Fruit fly (Drosophila melanogaster) whole organism, prepupa: ENCODE data around the gene CG5440.

Experiments used
- Blimp-1 ChIP-seq: fragments of 200-800 bp; sonication (Bioruptor generic); optimal IDR thresholded peaks from 3 replicates; lab custom pipeline; 2017; ENCODE audit warnings: missing biosample characterization, missing genetic modification characterization, mild to moderate bottlenecking, moderate library complexity, missing genetic modification reagents
- CG10631 ChIP-seq: fragments of 200-800 bp; sonication (Bioruptor generic); optimal IDR thresholded peaks from 2 replicates; lab custom pipeline; 2016; ENCODE audit warnings: missing biosample characterization, missing genetic modification characterization
- CG10669 ChIP-seq: fragments of 200-800 bp; sonication (Bioruptor generic); optimal IDR thresholded peaks from 3 replicates; lab custom pipeline; 2018; ENCODE audit warnings: missing biosample characterization, mild to moderate bottlenecking, missing genetic modification characterization, moderate library complexity
- CG11294 ChIP-seq: fragments of 200-800 bp; sonication (Bioruptor generic); IDR thresholded peaks from 2 replicates; pipeline ENCODE4 v1.3.6; 2022; ENCODE audit warnings: missing biosample characterization, missing genetic modification characterization
- CG11762 ChIP-seq: fragments of 200-800 bp; sonication (Bioruptor generic); optimal IDR thresholded peaks from 3 replicates; lab custom pipeline; 2016; ENCODE audit warnings: missing biosample characterization, missing genetic modification characterization; ENCODE audit not compliant: insufficient read depth
- CG11902 ChIP-seq: fragments of 200-800 bp; sonication (Bioruptor generic); optimal IDR thresholded peaks from 3 replicates; lab custom pipeline; 2016; ENCODE audit warnings: missing biosample characterization, missing genetic modification characterization
- CG15336 ChIP-seq: fragments of 200-800 bp; sonication (Bioruptor generic); IDR thresholded peaks from 2 replicates; pipeline ENCODE4 v1.3.6; 2022; ENCODE audit warnings: missing biosample characterization, missing genetic modification characterization
- CG1621 ChIP-seq: fragments of 200-800 bp; sonication (Bioruptor generic); optimal IDR thresholded peaks from 3 replicates; lab custom pipeline; 2018; ENCODE audit warnings: missing biosample characterization, mild to moderate bottlenecking, missing genetic modification characterization
- CG16779 ChIP-seq: fragments of 200-800 bp; sonication (Bioruptor generic); optimal IDR thresholded peaks from 3 replicates; lab custom pipeline; 2017; ENCODE audit warnings: missing biosample characterization, mild to moderate bottlenecking, missing genetic modification characterization
- CG3032 ChIP-seq: fragments of 200-800 bp; optimal IDR thresholded peaks from 2 replicates; lab custom pipeline; 2019; ENCODE audit warnings: missing biosample characterization, mild to moderate bottlenecking, missing genetic modification characterization, moderate library complexity
- CG31627 ChIP-seq: fragments of 200-800 bp; sonication (Bioruptor generic); optimal IDR thresholded peaks from 3 replicates; lab custom pipeline; 2016; ENCODE audit warnings: missing biosample characterization, missing genetic modification characterization
- CG32006 ChIP-seq: fragments of 200-800 bp; sonication (Bioruptor generic); optimal IDR thresholded peaks from 3 replicates; lab custom pipeline; 2017; ENCODE audit warnings: missing biosample characterization, mild to moderate bottlenecking, missing genetic modification characterization
- CG3919 ChIP-seq: fragments of 200-800 bp; sonication (Bioruptor generic); optimal IDR thresholded peaks from 3 replicates; lab custom pipeline; 2016; ENCODE audit warnings: missing biosample characterization, missing genetic modification characterization
- CG6163 ChIP-seq: fragments of 200-800 bp; sonication (Bioruptor generic); IDR thresholded peaks from 3 replicates; pipeline ENCODE4 v1.3.6; 2022; ENCODE audit warnings: missing biosample characterization, missing genetic modification characterization
- CG6276 ChIP-seq: fragments of 200-800 bp; sonication (Bioruptor generic); optimal IDR thresholded peaks from 2 replicates; lab custom pipeline; 2017; ENCODE audit warnings: missing biosample characterization, mild to moderate bottlenecking, missing genetic modification characterization
- CG6792 ChIP-seq: fragments of 200-800 bp; sonication (Bioruptor generic); optimal IDR thresholded peaks from 3 replicates; lab custom pipeline; 2016; ENCODE audit warnings: missing biosample characterization, missing genetic modification characterization
- CG6808 ChIP-seq: fragments of 200-800 bp; sonication (Bioruptor generic); optimal IDR thresholded peaks from 3 replicates; lab custom pipeline; 2017; ENCODE audit warnings: missing biosample characterization, missing genetic modification characterization, mild to moderate bottlenecking, moderate library complexity, missing genetic modification reagents
- CG6854 ChIP-seq: fragments of 200-800 bp; sonication (Bioruptor generic); optimal IDR thresholded peaks from 2 replicates; lab custom pipeline; 2017; ENCODE audit warnings: missing biosample characterization, mild to moderate bottlenecking, missing genetic modification characterization
- CG7368 ChIP-seq: fragments of 200-800 bp; sonication (Bioruptor generic); optimal IDR thresholded peaks from 3 replicates; lab custom pipeline; 2016; ENCODE audit warnings: missing biosample characterization, missing genetic modification characterization
- CG8119 ChIP-seq: fragments of 200-800 bp; sonication (Bioruptor generic); IDR thresholded peaks from 3 replicates; pipeline ENCODE4 v1.3.6; 2022; ENCODE audit warnings: missing biosample characterization, missing genetic modification characterization
- CG8319 ChIP-seq: fragments of 200-800 bp; sonication (Bioruptor generic); optimal IDR thresholded peaks from 3 replicates; lab custom pipeline; 2016; ENCODE audit warnings: missing biosample characterization, missing genetic modification characterization
- CG8632 ChIP-seq: fragments of 200-800 bp; sonication (Bioruptor generic); optimal IDR thresholded peaks from 3 replicates; lab custom pipeline; 2016; ENCODE audit warnings: missing biosample characterization, missing genetic modification characterization
- CG9139 ChIP-seq: fragments of 200-800 bp; sonication (Bioruptor generic); optimal IDR thresholded peaks from 3 replicates; lab custom pipeline; 2017; ENCODE audit warnings: missing biosample characterization, mild to moderate bottlenecking, missing genetic modification characterization
- Eip75B ChIP-seq: fragments of 200-800 bp; sonication (Bioruptor generic); optimal IDR thresholded peaks from 3 replicates; lab custom pipeline; 2016; ENCODE audit warnings: missing biosample characterization, missing genetic modification characterization
- Eip78C ChIP-seq: fragments of 200-800 bp; sonication (Bioruptor generic); peaks from one replicate; lab custom pipeline; 2016; ENCODE audit warnings: missing biosample characterization, missing genetic modification characterization
- Eip93F ChIP-seq: fragments of 200-800 bp; sonication (Bioruptor generic); optimal IDR thresholded peaks from 2 replicates; lab custom pipeline; 2016; ENCODE audit warnings: missing biosample characterization, mild to moderate bottlenecking, missing genetic modification characterization
- Ets21C ChIP-seq: fragments of 200-800 bp; sonication (Bioruptor generic); optimal IDR thresholded peaks from 3 replicates; lab custom pipeline; 2016; ENCODE audit warnings: missing biosample characterization, missing genetic modification characterization
- Ets96B ChIP-seq: fragments of 200-800 bp; optimal IDR thresholded peaks from 2 replicates; lab custom pipeline; 2019; ENCODE audit warnings: missing biosample characterization, mild to moderate bottlenecking, missing genetic modification characterization, moderate library complexity
- Gug ChIP-seq: fragments of 200-800 bp; sonication (Bioruptor generic); IDR thresholded peaks from 2 replicates; pipeline ENCODE4 v1.3.6; 2022; ENCODE audit warnings: missing biosample characterization, missing genetic modification characterization
- Hr38 ChIP-seq: sonication (Bioruptor generic); optimal IDR thresholded peaks from 2 replicates; lab custom pipeline; 2016; ENCODE audit warnings: missing biosample characterization, missing genetic modification characterization
- Hr4 ChIP-seq: fragments of 200-800 bp; sonication (Bioruptor generic); optimal IDR thresholded peaks from 3 replicates; lab custom pipeline; 2016; ENCODE audit warnings: missing biosample characterization, missing genetic modification characterization
- Lpt ChIP-seq: fragments of 200-800 bp; sonication (Bioruptor generic); optimal IDR thresholded peaks from 3 replicates; lab custom pipeline; 2016; ENCODE audit warnings: missing biosample characterization, missing genetic modification characterization
- Met ChIP-seq: fragments of 200-800 bp; sonication (Bioruptor generic); optimal IDR thresholded peaks from 3 replicates; lab custom pipeline; 2016; ENCODE audit warnings: missing biosample characterization, missing genetic modification characterization
- OdsH ChIP-seq: fragments of 200-800 bp; sonication (Bioruptor generic); optimal IDR thresholded peaks from 3 replicates; lab custom pipeline; 2016; ENCODE audit warnings: missing biosample characterization, missing genetic modification characterization
- Sox102F ChIP-seq: fragments of 200-800 bp; sonication (Bioruptor generic); optimal IDR thresholded peaks from 2 replicates; lab custom pipeline; 2016; ENCODE audit warnings: missing biosample characterization, mild to moderate bottlenecking, missing genetic modification characterization
- Sox14 ChIP-seq: fragments of 200-800 bp; sonication (Bioruptor generic); optimal IDR thresholded peaks from 3 replicates; lab custom pipeline; 2016; ENCODE audit warnings: missing biosample characterization, missing genetic modification characterization
- Sox15 ChIP-seq: fragments of 200-800 bp; sonication (Bioruptor generic); optimal IDR thresholded peaks from 3 replicates; lab custom pipeline; 2016; ENCODE audit warnings: missing biosample characterization, missing genetic modification characterization
- achi ChIP-seq: fragments of 200-800 bp; sonication (Bioruptor generic); optimal IDR thresholded peaks from 3 replicates; lab custom pipeline; 2016; ENCODE audit warnings: missing biosample characterization, missing genetic modification characterization
- cyc ChIP-seq: fragments of 200-800 bp; sonication (Bioruptor generic); optimal IDR thresholded peaks from 3 replicates; lab custom pipeline; 2016; ENCODE audit warnings: missing biosample characterization, missing genetic modification characterization
- dac ChIP-seq: fragments of 200-800 bp; sonication (Bioruptor generic); optimal IDR thresholded peaks from 2 replicates; lab custom pipeline; 2017; ENCODE audit warnings: missing biosample characterization, mild to moderate bottlenecking, missing genetic modification characterization
- dsx ChIP-seq: fragments of 200-800 bp; optimal IDR thresholded peaks from 3 replicates; lab custom pipeline; 2019; ENCODE audit warnings: missing biosample characterization, mild to moderate bottlenecking, missing genetic modification characterization, moderate library complexity; ENCODE audit not compliant: poor library complexity, severe bottlenecking
- eg ChIP-seq: fragments of 200-800 bp; sonication (Bioruptor generic); IDR thresholded peaks from 3 replicates; pipeline ENCODE4 v1.3.6; 2022; ENCODE audit warnings: missing biosample characterization, missing genetic modification characterization
- fd59A ChIP-seq: fragments of 200-800 bp; sonication (Bioruptor generic); optimal IDR thresholded peaks from 2 replicates; lab custom pipeline; 2017; ENCODE audit warnings: missing biosample characterization, mild to moderate bottlenecking, missing genetic modification characterization, missing genetic modification reagents
- fd85E ChIP-seq: fragments of 200-800 bp; sonication (Bioruptor generic); optimal IDR thresholded peaks from 3 replicates; lab custom pipeline; 2016; ENCODE audit warnings: missing biosample characterization, missing genetic modification characterization
- pdm3 ChIP-seq: fragments of 200-800 bp; sonication (Bioruptor generic); optimal IDR thresholded peaks from 3 replicates; lab custom pipeline; 2016; ENCODE audit warnings: missing biosample characterization, missing genetic modification characterization
- salr ChIP-seq, 2 experiments: fragments of 200-800 bp; sonication (Bioruptor generic); optimal IDR thresholded peaks; 3 replicates each; lab custom pipeline; 2016 to 2018; ENCODE audit warnings: missing biosample characterization in 2 of 2, missing genetic modification characterization in 2 of 2, mild to moderate bottlenecking in 1 of 2
- spab ChIP-seq: fragments of 200-800 bp; sonication (Bioruptor generic); optimal IDR thresholded peaks from 2 replicates; lab custom pipeline; 2017; ENCODE audit warnings: missing biosample characterization, mild to moderate bottlenecking, missing genetic modification characterization, missing genetic modification reagents
- ss ChIP-seq, 2 experiments: fragments of 200-800 bp; sonication (Bioruptor generic); optimal IDR thresholded peaks; 2 replicates in 1 of 2; 3 replicates in 1 of 2; lab custom pipeline; 2017 to 2018; ENCODE audit warnings: mild to moderate bottlenecking in 2 of 2, missing biosample characterization in 2 of 2, missing genetic modification characterization in 2 of 2, moderate library complexity in 1 of 2
- vri ChIP-seq: fragments of 200-800 bp; sonication (Bioruptor generic); optimal IDR thresholded peaks from 3 replicates; lab custom pipeline; 2016; ENCODE audit warnings: missing biosample characterization, mild to moderate bottlenecking, missing genetic modification characterization

Gene CG5440

dm6 chr2L:1333828-1334227, at the start of gene CG5440:
CG5440 (plus strand) TSS chr2L:1334128.
- TF ChIP-seq CG8119 (no peak), CG15336 (GFP tag; lab: Robert Waterston, UW) (no peak), CG10631 (GFP tag; lab: Kevin White, UChicago) (no peak), dsx (no peak), vri (GFP tag; lab: Kevin White, UChicago) (no peak), CG6163 (no peak), OdsH (GFP tag; lab: Kevin White, UChicago) (no peak), CG8632 (GFP tag; lab: Kevin White, UChicago) (no peak), Eip75B (no peak), Gug (no peak), CG6792 (no peak), Ets21C (GFP tag; lab: Kevin White, UChicago) (no peak), spab (GFP tag; lab: Kevin White, UChicago) (no peak), fd85E (GFP tag; lab: Kevin White, UChicago) (no peak), CG11902 (no peak), Sox15 (no peak), Lpt (GFP tag; lab: Kevin White, UChicago) (no peak), cyc (GFP tag; lab: Kevin White, UChicago) (no peak)
- TF ChIP-seq, all 60 proteins: peak for 0

- TF ChIP-seq Gug (peak; percentile 36; the same call in 1 of the 2 replicates), Eip93F (GFP tag; lab: Kevin White, UChicago) (no peak), CG6163 (peak; percentile 65), CG3919 (GFP tag; lab: Kevin White, UChicago) (peak; percentile 35), Eip75B (peak; percentile 40), Hr38 (no peak), CG10669 (peak; percentile 53), fd85E (GFP tag; lab: Kevin White, UChicago) (no peak), Sox15 (no peak), CG3032 (tag; lab: Kevin White, UChicago) (peak; percentile 30), ss (GFP tag; optimal IDR thresholded peaks at IDR 0.05; lab: Kevin White, UChicago) (peak in 1 of 2 experiments; percentile 47), Eip78C (peak; percentile 76), CG9139 (GFP tag; lab: Kevin White, UChicago) (no peak), CG32006 (GFP tag; lab: Kevin White, UChicago) (peak; percentile 35), CG11294 (GFP tag; lab: Robert Waterston, UW) (no peak), achi (GFP tag; lab: Kevin White, UChicago) (peak; percentile 36), Sox14 (GFP tag; lab: Kevin White, UChicago) (peak; percentile 32), CG1621 (peak; percentile 27), Met (GFP tag; lab: Kevin White, UChicago) (peak; percentile 40), Hr4 (GFP tag; lab: Kevin White, UChicago) (peak; percentile 36), Lpt (GFP tag; lab: Kevin White, UChicago) (no peak), CG6808 (peak; percentile 35), CG31627 (GFP tag; lab: Kevin White, UChicago) (peak; percentile 30), CG7368 (GFP tag; lab: Kevin White, UChicago) (no peak), pdm3 (peak; percentile 36), eg (GFP tag; lab: Robert Waterston, UW) (peak; percentile 57; the same call in 2 of the 3 replicates), CG8319 (GFP tag; lab: Kevin White, UChicago) (no peak), CG6854 (GFP tag; lab: Kevin White, UChicago) (no peak), CG16779 (tag; lab: Kevin White, UChicago) (peak; percentile 12), CG6276 (GFP tag; lab: Kevin White, UChicago) (no peak), fd59A (GFP tag; lab: Kevin White, UChicago) (peak; percentile 46), dac (GFP tag; lab: Kevin White, UChicago) (no peak), CG6792 (peak; percentile 19), salr (GFP tag; optimal IDR thresholded peaks at IDR 0.05; lab: Kevin White, UChicago) (no peak), Ets21C (GFP tag; lab: Kevin White, UChicago) (peak; percentile 20), OdsH (GFP tag; lab: Kevin White, UChicago) (peak; percentile 21), Sox102F (GFP tag; lab: Kevin White, UChicago) (peak; percentile 40), Ets96B (tag; lab: Kevin White, UChicago) (peak; percentile 62), CG8632 (GFP tag; lab: Kevin White, UChicago) (peak; percentile 24), CG11762 (GFP tag; lab: Kevin White, UChicago) (no peak), Blimp-1 (GFP tag; lab: Kevin White, UChicago) (no peak)
Measured at dm6 chr2L:1312321-1312720, 21.6 kb upstream of the CG5440 start.
